Worm (Caenorhabditis elegans) whole organism, midembryonic: ENCODE measurements around the gene C54D10.5.

ENCODE experiments used
- T22C8.4 ChIP-seq: fragments of 200-800 bp; sonication (Bioruptor generic); IDR thresholded peaks from 2 replicates; pipeline ENCODE4 v1.3.6; 2022; ENCODE audit warnings: missing genetic modification characterization, missing compliant biosample characterization
- flt-1 ChIP-seq: fragments of 200-800 bp; sonication (Bioruptor generic); IDR thresholded peaks from 2 replicates; pipeline ENCODE4 v1.3.6; 2022; ENCODE audit warnings: missing genetic modification characterization, missing compliant biosample characterization
- klf-2 ChIP-seq: fragments of 200-800 bp; sonication (Bioruptor generic); conservative IDR thresholded peaks from 2 replicates; pipeline ENCODE4 v1.3.6; 2022; ENCODE audit warnings: missing genetic modification reagents, missing genetic modification characterization, missing compliant biosample characterization
- ztf-29 ChIP-seq: fragments of 200-800 bp; sonication (Bioruptor generic); IDR thresholded peaks from 2 replicates; pipeline ENCODE4 v1.3.6; 2022; ENCODE audit warnings: missing genetic modification reagents, missing genetic modification characterization, missing compliant biosample characterization

- TF ChIP-seq flt-1 (GFP tag; lab: Robert Waterston, UW) (no peak), klf-2 (no peak), T22C8.4 (GFP tag; lab: Robert Waterston, UW) (no peak), ztf-29 (no peak)
Observed at ce11 chrV:12421360-12421759, 7.8 kb upstream of the C54D10.5 start.
